Fruit fly (Drosophila melanogaster): ENCODE data around the gene Cpr65Aw.

DNA sequence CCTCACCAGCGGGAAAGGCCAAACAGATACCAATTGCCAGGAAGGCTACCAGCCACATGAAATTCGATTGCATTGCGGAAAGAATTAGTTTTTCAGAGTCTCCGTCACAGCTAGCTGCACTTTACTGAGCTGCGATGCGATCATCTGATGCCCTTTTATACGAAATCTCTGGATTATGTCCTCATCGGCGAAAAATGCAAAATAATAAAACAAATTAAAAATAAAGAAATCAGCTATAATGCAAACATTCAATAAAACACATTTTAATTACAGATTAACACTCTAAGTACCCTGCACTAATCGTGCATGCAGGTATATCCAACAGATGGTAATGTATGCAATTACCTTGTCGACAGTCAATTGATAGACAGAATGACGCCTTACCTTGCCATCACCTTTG lies 10.2 kb downstream of the Cpr65Aw start, which contains the start of gene Cpr65Au:
- TF ChIP-seq CG8478 (optimal IDR thresholded peaks at IDR 0.05) (no peak), CTCF (optimal IDR thresholded peaks at IDR 0.05) (no peak)
